Worm (Caenorhabditis elegans): ENCODE results near the gene C32D5.10.

ce11 chrII:6311459-6311858 is 40.3 kb downstream of the C32D5.10 start:
- no peak for TF ChIP-seq him-1 (tag; optimal IDR thresholded peaks at IDR 0.05)
- TF ChIP-seq W03F9.2 (tag; optimal IDR thresholded peaks at IDR 0.05), result no peak
- no peak for TF ChIP-seq dao-5 (tag; optimal IDR thresholded peaks at IDR 0.05)
